Worm (Caenorhabditis elegans) whole organism, L4 larva: Measurements from ENCODE around the gene C41G11.1.
A peak's percentile ranks its signal among the peaks of the same experiment; 100 is the strongest.

Experiments
- F26F4.8 ChIP-seq: fragments of 200-800 bp; sonication (Bioruptor generic); conservative IDR thresholded peaks from 2 replicates; pipeline ENCODE4 v1.3.6; 2022; ENCODE audit warnings: missing genetic modification characterization, missing compliant biosample characterization
- Y105C5A.15 ChIP-seq: fragments of 200-800 bp; sonication (Bioruptor generic); IDR thresholded peaks from 2 replicates; pipeline ENCODE4 v1.3.6; 2022; ENCODE audit warnings: missing genetic modification characterization, missing compliant biosample characterization
- Y48G9A.11 ChIP-seq: fragments of 200-800 bp; sonication (Bioruptor generic); IDR thresholded peaks from 2 replicates; pipeline ENCODE4 v1.3.6; 2022; ENCODE audit warnings: missing genetic modification reagents, missing genetic modification characterization, missing compliant biosample characterization
- aha-1 ChIP-seq: fragments of 150-350 bp; peaks from one replicate; lab custom pipeline; 2014; ENCODE audit warnings: missing biosample characterization, missing genetic modification characterization
- arid-1 ChIP-seq: fragments of 200-800 bp; sonication (Bioruptor generic); conservative IDR thresholded peaks from 2 replicates; pipeline ENCODE4 v1.3.6; 2022; ENCODE audit warnings: missing genetic modification reagents, missing genetic modification characterization, missing compliant biosample characterization
- attf-4 ChIP-seq: sonication (generic microtip); optimal IDR thresholded peaks from 3 replicates; lab custom pipeline; 2017; ENCODE audit warnings: missing biosample characterization, missing genetic modification characterization
- ceh-32 ChIP-seq: sonication (generic microtip); optimal IDR thresholded peaks from 2 replicates; lab custom pipeline; 2016; ENCODE audit warnings: mild to moderate bottlenecking, missing genetic modification characterization, missing compliant biosample characterization; ENCODE audit not compliant: poor library complexity
- ceh-44 ChIP-seq: fragments of 200-800 bp; sonication (Bioruptor generic); IDR thresholded peaks from 2 replicates; pipeline ENCODE4 v1.3.6; 2022; ENCODE audit warnings: missing genetic modification reagents, missing genetic modification characterization, missing compliant biosample characterization
- ctbp-1 ChIP-seq: fragments of 200-800 bp; sonication (Bioruptor generic); IDR thresholded peaks from 2 replicates; pipeline ENCODE4 v1.3.6; 2022; ENCODE audit warnings: missing genetic modification reagents, missing genetic modification characterization, missing compliant biosample characterization
- daf-16 ChIP-seq, 3 experiments: sonication (generic microtip); optimal IDR thresholded peaks; 2 replicates each; lab custom pipeline; 2016 to 2017; ENCODE audit warnings: missing genetic modification characterization in 3 of 3, missing genetic modification reagents in 3 of 3, mild to moderate bottlenecking in 2 of 3, missing compliant biosample characterization in 2 of 3, missing biosample characterization in 1 of 3, moderate library complexity in 1 of 3
- dmd-6 ChIP-seq: fragments of 200-800 bp; sonication (Bioruptor generic); IDR thresholded peaks from 2 replicates; pipeline ENCODE4 v1.3.6; 2022; ENCODE audit warnings: missing genetic modification reagents, missing genetic modification characterization, missing compliant biosample characterization
- dpl-1 ChIP-seq: fragments of 150-350 bp; optimal IDR thresholded peaks from 2 replicates; lab custom pipeline; 2014; ENCODE audit warnings: missing biosample characterization, missing genetic modification reagents, missing genetic modification characterization
- dve-1 ChIP-seq: sonication (generic microtip); optimal IDR thresholded peaks from 2 replicates; lab custom pipeline; 2017; ENCODE audit warnings: antibody characterized with exemption, mild to moderate bottlenecking, missing genetic modification characterization, missing compliant biosample characterization; ENCODE audit not compliant: insufficient read depth
- fkh-10 ChIP-seq: fragments of 150-350 bp; optimal IDR thresholded peaks from 2 replicates; lab custom pipeline; 2014; ENCODE audit warnings: missing biosample characterization, missing genetic modification reagents, missing genetic modification characterization
- hif-1 ChIP-seq, 2 experiments: sonication (generic microtip); optimal IDR thresholded peaks; 2 replicates each; lab custom pipeline; 2016 to 2017; ENCODE audit warnings: missing compliant biosample characterization in 2 of 2, missing genetic modification characterization in 2 of 2, missing genetic modification reagents in 2 of 2, missing genotype in 2 of 2, mild to moderate bottlenecking in 1 of 2
- hlh-11 ChIP-seq: fragments of 200-800 bp; sonication (Bioruptor generic); optimal IDR thresholded peaks from 2 replicates; lab custom pipeline; 2018; ENCODE audit warnings: mild to moderate bottlenecking, missing genetic modification characterization, missing compliant biosample characterization
- hlh-30 ChIP-seq: sonication (generic microtip); optimal IDR thresholded peaks from 2 replicates; lab custom pipeline; 2017; ENCODE audit warnings: antibody characterized with exemption, mild to moderate bottlenecking, missing genetic modification characterization, missing compliant biosample characterization; ENCODE audit not compliant: insufficient read depth
- hmg-1.1 ChIP-seq: fragments of 200-800 bp; sonication (Bioruptor generic); IDR thresholded peaks from 2 replicates; pipeline ENCODE4 v1.3.6; 2022; ENCODE audit warnings: missing genetic modification reagents, missing genetic modification characterization, missing compliant biosample characterization
- lin-29 ChIP-seq: fragments of 200-800 bp; sonication (Bioruptor generic); IDR thresholded peaks from 2 replicates; pipeline ENCODE4 v1.3.6; 2022; ENCODE audit warnings: missing genetic modification reagents, missing genetic modification characterization, missing compliant biosample characterization
- lin-38 ChIP-seq: fragments of 200-800 bp; sonication (Bioruptor generic); IDR thresholded peaks from 2 replicates; pipeline ENCODE4 v1.3.6; 2022; ENCODE audit warnings: missing genetic modification reagents, missing genetic modification characterization, missing compliant biosample characterization
- lsy-2 ChIP-seq, 2 experiments: fragments of 150-350 bp in 1 of 2; sonication (generic microtip) in 1 of 2; optimal IDR thresholded peaks; 2 replicates each; lab custom pipeline; 2014 to 2017; ENCODE audit warnings: missing biosample characterization in 2 of 2, missing genetic modification characterization in 2 of 2
- madf-5 ChIP-seq, 2 experiments: fragments of 200-800 bp; sonication (Bioruptor generic); IDR thresholded peaks; 2 replicates each; pipeline ENCODE4 v1.3.6; 2022; ENCODE audit warnings: missing compliant biosample characterization in 2 of 2, missing genetic modification characterization in 2 of 2
- mes-2 ChIP-seq: sonication (generic microtip); optimal IDR thresholded peaks from 2 replicates; lab custom pipeline; 2016; ENCODE audit warnings: missing genotype, mild to moderate bottlenecking, missing genetic modification characterization, missing compliant biosample characterization; ENCODE audit not compliant: poor library complexity, severe bottlenecking
- mxl-3 ChIP-seq: fragments of 200-800 bp; sonication (Bioruptor generic); optimal IDR thresholded peaks from 2 replicates; lab custom pipeline; 2018; ENCODE audit warnings: mild to moderate bottlenecking, missing genetic modification characterization, missing compliant biosample characterization
- nhr-28 ChIP-seq: fragments of 150-350 bp; optimal IDR thresholded peaks from 2 replicates; lab custom pipeline; 2014; ENCODE audit warnings: missing biosample characterization, missing genetic modification characterization
- nhr-41 ChIP-seq: fragments of 200-800 bp; sonication (Bioruptor generic); IDR thresholded peaks from 2 replicates; pipeline ENCODE4 v1.3.6; 2022; ENCODE audit warnings: missing genetic modification reagents, missing genetic modification characterization, missing compliant biosample characterization
- nhr-6 ChIP-seq: fragments of 150-350 bp; optimal IDR thresholded peaks from 2 replicates; lab custom pipeline; 2014; ENCODE audit warnings: missing biosample characterization, missing genetic modification characterization
- nhr-77 ChIP-seq: fragments of 150-350 bp; optimal IDR thresholded peaks from 2 replicates; lab custom pipeline; 2014; ENCODE audit warnings: missing biosample characterization, missing genetic modification characterization
- php-3 ChIP-seq: fragments of 200-800 bp; sonication (Bioruptor generic); IDR thresholded peaks from 2 replicates; pipeline ENCODE4 v1.3.6; 2022; ENCODE audit warnings: missing genetic modification reagents, missing genetic modification characterization, missing compliant biosample characterization
- pqm-1 ChIP-seq: sonication (generic microtip); optimal IDR thresholded peaks from 2 replicates; lab custom pipeline; 2017; ENCODE audit warnings: missing biosample characterization, missing genetic modification characterization
- saeg-2 ChIP-seq: fragments of 200-800 bp; sonication (Bioruptor generic); IDR thresholded peaks from 2 replicates; pipeline ENCODE4 v1.3.6; 2022; ENCODE audit warnings: missing genetic modification reagents, missing genetic modification characterization, missing compliant biosample characterization
- spr-1 ChIP-seq: sonication (generic microtip); optimal IDR thresholded peaks from 2 replicates; lab custom pipeline; 2016; ENCODE audit warnings: mild to moderate bottlenecking, missing genetic modification characterization, missing compliant biosample characterization
- unc-62 ChIP-seq, 3 experiments: fragments of 150-350 bp in 1 of 3; sonication (generic microtip); optimal IDR thresholded peaks in 2 of 3; peaks in 1 of 3; 1 replicate in 1 of 3; 2 replicates in 2 of 3; lab custom pipeline; 2014 to 2017; ENCODE audit warnings: missing biosample characterization in 3 of 3, missing genetic modification characterization in 3 of 3, missing genetic modification reagents in 3 of 3, missing genotype in 1 of 3

The C41G11.1 gene

DNA sequence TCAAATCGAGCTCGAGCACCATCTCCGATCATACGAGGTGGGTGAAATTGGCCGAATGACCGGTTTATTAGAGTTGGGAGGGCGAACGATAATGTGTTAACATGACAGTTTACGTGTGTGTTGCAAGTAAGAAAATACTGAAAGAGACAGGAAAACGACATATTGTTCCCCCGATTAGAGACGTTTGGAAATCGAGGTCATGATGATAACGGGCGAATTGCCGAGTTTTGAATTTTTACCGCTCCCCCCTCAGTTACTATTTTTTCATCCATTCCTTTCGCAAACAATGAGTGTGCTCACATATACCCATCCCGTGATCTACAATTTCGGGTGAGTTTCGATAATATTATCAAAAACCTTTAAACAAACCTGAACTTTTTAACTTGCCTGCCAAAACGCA is 50.3 kb downstream of the C41G11.1 start:
- TF ChIP-seq unc-62 (GFP tag; optimal IDR thresholded peaks at IDR 0.05 in 1 of 2; lab: Kevin White, UChicago) (no peak), unc-62 (tag; optimal IDR thresholded peaks at IDR 0.05; lab: Kevin White, UChicago) (no peak), nhr-77 (peak; percentile 1), nhr-6 (tag; lab: Kevin White, UChicago) (peak; percentile 15), dpl-1 (GFP tag; lab: Kevin White, UChicago) (no peak), hmg-1.1 (no peak), arid-1 (GFP tag; lab: Robert Waterston, UW) (no peak), mes-2 (no peak), fkh-10 (no peak), spr-1 (no peak), saeg-2 (GFP tag; lab: Robert Waterston, UW) (no peak), lsy-2 (tag; optimal IDR thresholded peaks at IDR 0.05; lab: Kevin White, UChicago) (no peak), dmd-6 (peak; percentile 71), mxl-3 (GFP tag; lab: Kevin White, UChicago) (no peak), lin-29 (GFP tag; lab: Robert Waterston, UW) (no peak), hif-1 (tag; optimal IDR thresholded peaks at IDR 0.05; lab: Kevin White, UChicago) (no peak), php-3 (no peak), Y48G9A.11 (GFP tag; lab: Robert Waterston, UW) (no peak), ceh-32 (no peak), F26F4.8 (GFP tag; lab: Robert Waterston, UW) (no peak), ceh-44 (GFP tag; lab: Robert Waterston, UW) (no peak), nhr-41 (peak; percentile 42; the same call in 1 of the 2 replicates), hlh-30 (tag; lab: Kevin White, UChicago) (no peak), pqm-1 (peak; percentile 92), attf-4 (tag; lab: Kevin White, UChicago) (no peak), hlh-11 (tag; lab: Kevin White, UChicago) (peak; percentile 69), Y105C5A.15 (no peak), nhr-28 (tag; lab: Kevin White, UChicago) (peak; percentile 74), dve-1 (tag; lab: Kevin White, UChicago) (peak; percentile 23), aha-1 (tag; lab: Kevin White, UChicago) (no peak), ctbp-1 (GFP tag; lab: Robert Waterston, UW) (no peak), daf-16 (GFP tag; optimal IDR thresholded peaks at IDR 0.05; lab: Kevin White, UChicago) (no peak), daf-16 (tag; optimal IDR thresholded peaks at IDR 0.05; lab: Kevin White, UChicago) (peak; percentile 81), lin-38 (no peak), madf-5 (GFP tag; IDR thresholded peaks at IDR 0.05; lab: Robert Waterston, UW) (no peak)
